Worm (Caenorhabditis elegans) whole organism, early embryonic: Measurements from ENCODE around the gene fbxa-128.

Source experiments
- B0310.2 ChIP-seq: sonication (generic microtip); optimal IDR thresholded peaks from 2 replicates; lab custom pipeline; 2016; ENCODE audit warnings: mild to moderate bottlenecking, missing genetic modification characterization, missing compliant biosample characterization
- F13C5.2 ChIP-seq: sonication (generic microtip); optimal IDR thresholded peaks from 2 replicates; lab custom pipeline; 2017; ENCODE audit warnings: mild to moderate bottlenecking, missing genetic modification characterization, inconsistent platforms, missing compliant biosample characterization
- aly-1 ChIP-seq: sonication (generic microtip); optimal IDR thresholded peaks from 2 replicates; lab custom pipeline; 2016; ENCODE audit warnings: missing genetic modification characterization, missing compliant biosample characterization
- ama-1 ChIP-seq: fragments of 150-350 bp; optimal IDR thresholded peaks from 2 replicates; lab custom pipeline; 2014
- ceh-13 ChIP-seq: fragments of 200-800 bp; sonication (Bioruptor generic); optimal IDR thresholded peaks from 2 replicates; lab custom pipeline; 2018; ENCODE audit warnings: mild to moderate bottlenecking, missing genetic modification characterization, missing compliant biosample characterization
- ceh-36 ChIP-seq: sonication (generic microtip); optimal IDR thresholded peaks from 2 replicates; lab custom pipeline; 2016; ENCODE audit warnings: missing genetic modification characterization, inconsistent platforms, missing compliant biosample characterization
- ets-7 ChIP-seq: sonication (generic microtip); optimal IDR thresholded peaks from 2 replicates; lab custom pipeline; 2016; ENCODE audit warnings: missing genotype, missing genetic modification characterization, missing compliant biosample characterization
- flt-1 ChIP-seq: fragments of 200-800 bp; sonication (Bioruptor generic); IDR thresholded peaks from 2 replicates; pipeline ENCODE4 v1.3.6; 2022; ENCODE audit warnings: missing genetic modification characterization, missing compliant biosample characterization
- hmbx-1 ChIP-seq: sonication (generic microtip); optimal IDR thresholded peaks from 2 replicates; lab custom pipeline; 2016; ENCODE audit warnings: mild to moderate bottlenecking, missing genetic modification characterization, missing compliant biosample characterization
- hmg-4 ChIP-seq: fragments of 200-800 bp; sonication (Bioruptor generic); optimal IDR thresholded peaks from 2 replicates; lab custom pipeline; 2018; ENCODE audit warnings: mild to moderate bottlenecking, missing genetic modification characterization, missing compliant biosample characterization
- hnd-1 ChIP-seq: sonication (generic microtip); optimal IDR thresholded peaks from 2 replicates; lab custom pipeline; 2016; ENCODE audit warnings: missing genetic modification characterization, missing compliant biosample characterization
- pes-1 ChIP-seq: fragments of 200-800 bp; sonication (Bioruptor generic); IDR thresholded peaks from 2 replicates; pipeline ENCODE4 v1.3.6; 2022; ENCODE audit warnings: missing genetic modification reagents, missing genetic modification characterization, missing compliant biosample characterization
- scrt-1 ChIP-seq: fragments of 200-800 bp; sonication (Bioruptor generic); IDR thresholded peaks from 2 replicates; pipeline ENCODE4 v1.3.6; 2022; ENCODE audit warnings: missing genetic modification characterization, missing compliant biosample characterization
- sea-1 ChIP-seq: fragments of 200-800 bp; sonication (Bioruptor generic); conservative IDR thresholded peaks from 2 replicates; pipeline ENCODE4 v1.3.6; 2022; ENCODE audit warnings: missing genetic modification characterization, missing compliant biosample characterization
- tbx-11 ChIP-seq: fragments of 200-800 bp; sonication (Bioruptor generic); IDR thresholded peaks from 2 replicates; pipeline ENCODE4 v1.3.6; 2022; ENCODE audit warnings: missing genetic modification characterization, missing compliant biosample characterization
- tbx-37 ChIP-seq: fragments of 200-800 bp; sonication (Bioruptor generic); conservative IDR thresholded peaks from 2 replicates; pipeline ENCODE4 v1.3.6; 2022; ENCODE audit warnings: missing genetic modification reagents, missing genetic modification characterization, missing compliant biosample characterization
- tra-4 ChIP-seq: sonication (generic microtip); optimal IDR thresholded peaks from 2 replicates; lab custom pipeline; 2017; ENCODE audit warnings: missing genetic modification characterization, missing compliant biosample characterization

fbxa-128 gene

DNA sequence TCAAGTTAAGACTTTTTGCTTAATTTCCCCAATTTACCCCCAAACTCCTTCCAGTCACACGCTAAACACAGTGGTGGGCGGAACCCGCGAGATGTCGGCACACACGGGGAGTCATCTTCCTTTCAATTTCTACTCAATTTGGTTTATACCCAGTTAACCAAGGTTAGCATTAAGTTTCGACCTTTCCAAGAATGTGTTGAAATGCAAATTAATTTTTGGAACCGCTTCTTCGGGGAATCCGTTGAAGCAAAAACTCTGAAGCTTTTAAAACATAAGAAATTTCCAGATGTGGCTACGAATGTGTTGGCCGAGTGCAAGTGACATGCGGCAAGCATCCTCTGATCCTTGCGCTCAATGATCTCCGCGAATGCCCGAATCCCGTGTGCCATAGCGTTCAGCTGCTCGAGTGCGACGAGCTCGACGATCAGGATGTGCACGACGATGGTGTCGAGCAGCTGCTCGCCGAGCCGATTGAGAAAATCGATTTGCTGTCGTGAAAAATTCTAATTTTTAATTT lies 48.0 kb downstream of the fbxa-128 start:
- TF ChIP-seq tbx-11 (GFP tag; lab: Robert Waterston, UW) (no peak), ama-1 (peak; percentile 46)

DNA sequence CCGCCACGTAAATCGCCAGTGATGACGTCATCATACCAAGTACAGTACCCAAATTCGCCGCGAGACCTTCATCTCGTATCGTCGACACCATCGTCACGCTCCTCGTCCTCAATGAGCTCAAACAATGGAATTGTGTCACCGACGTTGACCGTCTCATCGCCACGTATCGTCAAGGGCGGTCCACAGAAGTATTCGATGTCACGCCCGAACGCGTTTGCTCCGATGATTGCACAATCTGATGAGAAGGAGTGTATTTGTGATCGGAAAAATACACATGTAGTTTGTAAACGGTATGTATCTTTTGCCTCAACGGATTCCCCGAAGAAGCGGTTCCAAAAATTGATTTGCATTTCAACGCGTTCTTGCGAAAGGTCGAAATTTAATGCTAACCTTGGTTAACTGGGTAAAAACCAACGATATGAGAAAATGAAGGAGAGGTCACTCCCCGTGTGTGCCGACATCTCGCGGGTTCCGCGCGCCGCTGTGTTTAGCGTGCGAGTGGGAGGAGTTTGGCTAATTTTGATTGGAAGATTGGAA lies 48.7 kb downstream of the fbxa-128 start:
- TF ChIP-seq pes-1: 0 out of 2 replicates have a peak, but pooled peaks have one; percentile 38
- TF ChIP-seq tbx-11 (GFP tag; lab: Robert Waterston, UW): no peak
- no peak for TF ChIP-seq tbx-37 (GFP tag; lab: Robert Waterston, UW)
- peak; percentile 84 for TF ChIP-seq ama-1
- TF ChIP-seq B0310.2 (tag; lab: Kevin White, UChicago): no peak
- peak; percentile 33 for TF ChIP-seq F13C5.2 (tag; lab: Kevin White, UChicago)

- no peak for TF ChIP-seq B0310.2 (tag; lab: Kevin White, UChicago)
- no peak for TF ChIP-seq tbx-37 (GFP tag; lab: Robert Waterston, UW)
- no peak for TF ChIP-seq tra-4 (tag; lab: Kevin White, UChicago)
- no peak for TF ChIP-seq ceh-36 (tag; lab: Kevin White, UChicago)
- TF ChIP-seq hmg-4: no peak
- no peak for TF ChIP-seq sea-1 (GFP tag; lab: Robert Waterston, UW)
- TF ChIP-seq scrt-1 (GFP tag; lab: Robert Waterston, UW): no peak
- no peak for TF ChIP-seq hnd-1 (tag; lab: Kevin White, UChicago)
- no peak for TF ChIP-seq tbx-11 (GFP tag; lab: Robert Waterston, UW)
Observed at ce11 chrIII:11088187-11088586, 50.7 kb downstream of the fbxa-128 start, which contains the start of gene W09D6.5. W09D6.5 (plus strand) TSS chrIII:11088487.

ce11 chrIII:11087442-11087841 lies 51.5 kb downstream of the fbxa-128 start:
- no peak for TF ChIP-seq tra-4 (tag; lab: Kevin White, UChicago)
- TF ChIP-seq tbx-11 (GFP tag; lab: Robert Waterston, UW): no peak
- TF ChIP-seq sea-1 (GFP tag; lab: Robert Waterston, UW): no peak
- no peak for TF ChIP-seq hnd-1 (tag; lab: Kevin White, UChicago)
- TF ChIP-seq ama-1: no peak
- no peak for TF ChIP-seq tbx-37 (GFP tag; lab: Robert Waterston, UW)
- no peak for TF ChIP-seq flt-1 (GFP tag; lab: Robert Waterston, UW)
- no peak for TF ChIP-seq ets-7 (tag; lab: Kevin White, UChicago)
- no peak for TF ChIP-seq F13C5.2 (tag; lab: Kevin White, UChicago)
- TF ChIP-seq ceh-13 (GFP tag; lab: Kevin White, UChicago): no peak
- TF ChIP-seq hmg-4: no peak
- no peak for TF ChIP-seq ceh-36 (tag; lab: Kevin White, UChicago)
- no peak for TF ChIP-seq hmbx-1 (tag; lab: Kevin White, UChicago)
- no peak for TF ChIP-seq pes-1
- no peak for TF ChIP-seq aly-1 (tag; lab: Kevin White, UChicago)
- TF ChIP-seq scrt-1 (GFP tag; lab: Robert Waterston, UW): no peak
